Worm (Caenorhabditis elegans) whole organism, L3 larva: ENCODE results near the gene Y46H3D.1.

Experiments used
- ZK546.5 ChIP-seq: sonication (generic microtip); optimal IDR thresholded peaks from 2 replicates; lab custom pipeline; 2017; ENCODE audit warnings: missing biosample characterization, missing genetic modification characterization
- ama-1 ChIP-seq: fragments of 150-350 bp; optimal IDR thresholded peaks from 2 replicates; lab custom pipeline; 2018
- ceh-82 ChIP-seq: fragments of 150-350 bp; optimal IDR thresholded peaks from 2 replicates; lab custom pipeline; 2014; ENCODE audit warnings: missing biosample characterization, missing genetic modification characterization
- elt-1 ChIP-seq: fragments of 150-350 bp; optimal IDR thresholded peaks from 2 replicates; lab custom pipeline; 2014; ENCODE audit warnings: missing biosample characterization, missing genetic modification characterization
- fos-1 ChIP-seq: fragments of 150-350 bp; optimal IDR thresholded peaks from 2 replicates; lab custom pipeline; 2014; ENCODE audit warnings: missing biosample characterization, missing genetic modification characterization
- nhr-76 ChIP-seq: fragments of 150-350 bp; sonication (generic microtip); optimal IDR thresholded peaks from 5 replicates; lab custom pipeline; 2014; ENCODE audit warnings: missing biosample characterization, missing genetic modification characterization
- nhr-77 ChIP-seq: fragments of 150-350 bp; optimal IDR thresholded peaks from 2 replicates; lab custom pipeline; 2014; ENCODE audit warnings: missing biosample characterization, missing genetic modification characterization
- pha-4 ChIP-seq: fragments of 150-350 bp; optimal IDR thresholded peaks from 2 replicates; lab custom pipeline; 2014; ENCODE audit warnings: missing biosample characterization, missing genetic modification reagents, missing genetic modification characterization
- skn-1 ChIP-seq: fragments of 150-350 bp; optimal IDR thresholded peaks from 2 replicates; lab custom pipeline; 2014; ENCODE audit warnings: missing biosample characterization, missing genetic modification characterization

DNA sequence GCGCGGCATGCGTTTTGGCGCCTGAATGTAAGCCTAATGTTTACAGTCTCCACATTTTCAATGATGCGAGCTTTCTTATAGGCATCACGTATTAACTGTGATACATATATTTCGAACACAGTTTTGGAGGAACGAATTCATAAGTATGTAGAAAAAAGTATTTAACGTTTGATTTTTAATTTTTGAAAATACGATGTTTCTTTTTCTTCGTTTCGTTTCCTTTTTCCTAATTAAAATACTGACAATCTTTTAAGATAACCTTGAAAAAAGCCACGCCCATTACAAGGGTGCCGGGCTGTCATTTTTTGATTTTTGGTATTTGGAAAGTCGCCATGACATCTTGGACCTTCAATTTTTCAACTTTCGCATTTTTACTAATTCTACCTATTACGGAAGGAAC lies 22.6 kb downstream of the Y46H3D.1 start, which contains the start of gene K04F1.9:
- no peak for TF ChIP-seq elt-1 (tag; lab: Kevin White, UChicago)
- no peak for TF ChIP-seq ceh-82 (tag; lab: Kevin White, UChicago)
- no peak for TF ChIP-seq nhr-77
- no peak for TF ChIP-seq ZK546.5 (tag; lab: Kevin White, UChicago)
- no peak for TF ChIP-seq fos-1
- no peak for TF ChIP-seq nhr-76 (tag; lab: Kevin White, UChicago)
- no peak for TF ChIP-seq skn-1 (tag; lab: Kevin White, UChicago)
- no peak for TF ChIP-seq pha-4
- TF ChIP-seq ama-1 (lab: Kevin White, UChicago) = no peak
